Fruit fly (Drosophila melanogaster): ENCODE results near the gene Dic61B.

Dic61B gene

DNA sequence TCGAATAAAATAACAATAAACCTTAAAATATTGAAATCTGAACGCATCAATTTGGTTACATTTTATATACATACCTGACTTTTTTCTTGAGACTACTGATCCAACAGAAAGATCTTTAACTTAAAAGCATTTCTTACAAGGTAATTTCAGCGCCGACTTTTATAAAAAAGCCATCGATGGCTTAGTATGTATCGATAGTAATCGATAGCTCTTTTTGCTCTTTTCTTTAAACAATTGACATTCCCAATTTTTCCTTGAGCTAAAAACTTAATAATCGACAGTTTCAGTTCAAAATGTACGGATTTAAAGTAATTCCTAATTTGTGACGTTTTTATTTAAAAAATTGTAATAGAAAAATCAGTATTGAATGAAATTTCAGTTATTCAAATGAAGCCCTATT lies 22.1 kb upstream of the Dic61B start (continued):
- no peak for TF ChIP-seq CG16779 (tag; optimal IDR thresholded peaks at IDR 0.05)
- TF ChIP-seq esn (GFP tag; optimal IDR thresholded peaks at IDR 0.05): peak; percentile 24
- no peak for TF ChIP-seq spab (GFP tag; optimal IDR thresholded peaks at IDR 0.05)
- TF ChIP-seq CG8119 (GFP tag; IDR thresholded peaks at IDR 0.05): no peak
- no peak for TF ChIP-seq CG3032 (tag; optimal IDR thresholded peaks at IDR 0.05)
- no peak for TF ChIP-seq Ets96B (tag; optimal IDR thresholded peaks at IDR 0.05)
- no peak for TF ChIP-seq Sox14 (GFP tag; optimal IDR thresholded peaks at IDR 0.05)

- no peak for TF ChIP-seq lz (GFP tag; optimal IDR thresholded peaks at IDR 0.05)
- TF ChIP-seq CG3032 (tag; optimal IDR thresholded peaks at IDR 0.05): no peak
- no peak for TF ChIP-seq CG6163 (GFP tag; IDR thresholded peaks at IDR 0.05)
- no peak for TF ChIP-seq dsx (GFP tag; optimal IDR thresholded peaks at IDR 0.05; ENCODE audit: poor library complexity, severe bottlenecking)
- TF ChIP-seq topi (GFP tag; optimal IDR thresholded peaks at IDR 0.05): no peak
- no peak for TF ChIP-seq Lpt (GFP tag; optimal IDR thresholded peaks at IDR 0.05)
- peak; percentile 21 for TF ChIP-seq Eip78C (GFP tag)
These were observed 19.3 kb upstream of the Dic61B start for dm6 chr3L:171729-172128.

DNA sequence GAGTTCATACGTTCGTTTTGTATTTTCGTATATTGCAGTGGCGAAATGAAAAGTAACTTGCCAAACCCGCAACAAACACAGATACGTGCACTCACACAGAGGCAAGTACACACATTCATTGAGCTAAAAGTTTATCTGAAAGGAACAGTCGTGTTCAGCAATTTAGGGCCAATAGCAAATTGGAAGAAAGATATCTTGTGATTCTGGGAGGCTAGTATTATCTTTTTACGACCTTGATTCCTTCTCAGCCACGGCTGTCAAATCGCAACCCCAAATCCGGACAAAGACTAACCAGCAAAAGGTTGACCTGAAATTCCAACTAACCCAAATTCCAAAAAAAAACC lies 14.4 kb upstream of the Dic61B start:
- TF ChIP-seq CG31627 (GFP tag; optimal IDR thresholded peaks at IDR 0.05) (peak; percentile 1), CG6276 (GFP tag; optimal IDR thresholded peaks at IDR 0.05) (no peak), fd85E (GFP tag; optimal IDR thresholded peaks at IDR 0.05) (no peak), CG8632 (GFP tag; optimal IDR thresholded peaks at IDR 0.05) (peak; percentile 4), Met (GFP tag; optimal IDR thresholded peaks at IDR 0.05) (peak; percentile 28), lz (GFP tag; optimal IDR thresholded peaks at IDR 0.05) (peak; percentile 35), Lpt (GFP tag; optimal IDR thresholded peaks at IDR 0.05) (no peak), cyc (GFP tag; optimal IDR thresholded peaks at IDR 0.05) (peak; percentile 28), Blimp-1 (GFP tag; optimal IDR thresholded peaks at IDR 0.05) (peak; percentile 25), CG8319 (GFP tag; optimal IDR thresholded peaks at IDR 0.05) (no peak), esn (GFP tag; optimal IDR thresholded peaks at IDR 0.05) (peak; percentile 49), Sox15 (GFP tag; optimal IDR thresholded peaks at IDR 0.05) (no peak), CG8119 (GFP tag; IDR thresholded peaks at IDR 0.05) (0 out of 3 replicates have a peak, but pooled peaks have one; percentile 9), svp (GFP tag) (peak; percentile 56), CG3919 (GFP tag; optimal IDR thresholded peaks at IDR 0.05) (peak; percentile 2)

DNA sequence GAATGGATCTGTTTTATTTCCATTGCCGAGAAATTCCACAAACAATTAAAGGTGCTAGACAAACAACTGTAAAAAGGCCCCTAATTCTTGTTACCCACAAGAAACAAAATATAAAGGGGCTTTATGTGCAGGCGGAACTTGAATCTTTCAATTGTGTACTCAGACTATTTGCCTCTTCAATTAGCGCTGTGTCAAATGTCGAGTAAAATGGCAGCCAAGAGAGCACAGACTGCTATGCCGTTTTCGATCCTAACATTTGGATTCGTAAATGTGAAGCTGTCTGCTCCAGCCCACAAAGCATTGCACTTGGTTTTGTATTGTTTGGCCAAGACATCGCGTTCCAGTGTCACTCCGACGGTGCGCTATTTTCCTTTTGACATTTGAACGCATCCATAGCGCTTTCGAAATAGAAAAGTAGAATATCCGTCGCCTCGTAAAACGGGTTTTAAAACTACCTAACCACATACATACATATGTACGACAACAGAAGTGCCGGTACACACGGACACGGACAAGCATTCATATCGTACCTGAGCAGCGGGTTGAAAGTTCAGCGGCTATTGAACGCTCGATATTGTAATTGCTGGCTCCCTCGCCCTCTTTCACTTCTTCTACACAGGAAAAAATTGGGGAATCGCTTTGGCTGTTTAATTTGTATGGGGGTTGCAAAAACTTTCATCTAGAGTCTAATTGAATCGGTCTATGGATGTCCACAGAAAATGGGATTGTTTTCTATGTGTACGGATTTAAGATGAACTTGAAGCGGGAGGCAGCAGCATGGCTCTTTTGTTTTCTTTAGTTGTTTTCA lies 13.8 kb upstream of the Dic61B start:
- TF ChIP-seq CG16779 (tag; optimal IDR thresholded peaks at IDR 0.05) (no peak), OdsH (GFP tag; optimal IDR thresholded peaks at IDR 0.05) (peak; percentile 47), vri (GFP tag; optimal IDR thresholded peaks at IDR 0.05) (peak; percentile 36), pdm3 (GFP tag; optimal IDR thresholded peaks at IDR 0.05) (no peak), fd59A (GFP tag; optimal IDR thresholded peaks at IDR 0.05) (peak; percentile 26), Smox (GFP tag; optimal IDR thresholded peaks at IDR 0.05) (peak; percentile 26), CG10669 (GFP tag; optimal IDR thresholded peaks at IDR 0.05) (peak; percentile 34), Ets21C (GFP tag; optimal IDR thresholded peaks at IDR 0.05) (peak; percentile 33), CG7368 (GFP tag; optimal IDR thresholded peaks at IDR 0.05) (peak; percentile 46), Sox102F (GFP tag; optimal IDR thresholded peaks at IDR 0.05) (peak; percentile 55), CG31627 (GFP tag; optimal IDR thresholded peaks at IDR 0.05) (peak; percentile 35), ss (GFP tag; optimal IDR thresholded peaks at IDR 0.05) (peak; percentile 20 to 59), svp (GFP tag) (peak; percentile 81), Blimp-1 (GFP tag; optimal IDR thresholded peaks at IDR 0.05) (no peak), esn (GFP tag; optimal IDR thresholded peaks at IDR 0.05) (peak; percentile 65), Ets96B (tag; optimal IDR thresholded peaks at IDR 0.05) (peak; percentile 45), CG32006 (GFP tag; optimal IDR thresholded peaks at IDR 0.05) (peak; percentile 67), Met (GFP tag; optimal IDR thresholded peaks at IDR 0.05) (peak; percentile 54), acj6 (GFP tag; optimal IDR thresholded peaks at IDR 0.05) (peak; percentile 29), topi (GFP tag; optimal IDR thresholded peaks at IDR 0.05) (peak; percentile 50), CG15336 (GFP tag; IDR thresholded peaks at IDR 0.05) (peak; percentile 55), Eip75B (GFP tag; optimal IDR thresholded peaks at IDR 0.05) (peak; percentile 63), CG11902 (GFP tag; optimal IDR thresholded peaks at IDR 0.05) (peak; percentile 24), salr (GFP tag; optimal IDR thresholded peaks at IDR 0.05) (peak in 1 of 2 experiments; percentile 23), CG9139 (GFP tag; optimal IDR thresholded peaks at IDR 0.05) (no peak), CG34406 (GFP tag; optimal IDR thresholded peaks at IDR 0.05) (peak; percentile 21), Sox14 (GFP tag; optimal IDR thresholded peaks at IDR 0.05) (peak; percentile 48), Hr38 (GFP tag; optimal IDR thresholded peaks at IDR 0.05) (no peak), CG3032 (tag; optimal IDR thresholded peaks at IDR 0.05) (peak; percentile 29), CG8632 (GFP tag; optimal IDR thresholded peaks at IDR 0.05) (no peak)

Data from whole organism, prepupa.